Worm (Caenorhabditis elegans) whole organism, L3 larva: ENCODE results near the gene F23D12.7.

Experiments
- R02D3.7 ChIP-seq: fragments of 150-350 bp; optimal IDR thresholded peaks from 2 replicates; lab custom pipeline; 2014; ENCODE audit warnings: missing biosample characterization, missing genetic modification characterization
- aly-2 ChIP-seq: fragments of 150-350 bp; optimal IDR thresholded peaks from 2 replicates; lab custom pipeline; 2014; ENCODE audit warnings: missing biosample characterization, missing genetic modification characterization
- ama-1 ChIP-seq: fragments of 150-350 bp; optimal IDR thresholded peaks from 2 replicates; lab custom pipeline; 2018
- ceh-28 ChIP-seq: fragments of 150-350 bp; optimal IDR thresholded peaks from 2 replicates; lab custom pipeline; 2014; ENCODE audit warnings: missing biosample characterization, missing genetic modification reagents, missing genetic modification characterization
- ceh-82 ChIP-seq: fragments of 150-350 bp; optimal IDR thresholded peaks from 2 replicates; lab custom pipeline; 2014; ENCODE audit warnings: missing biosample characterization, missing genetic modification characterization
- daf-12 ChIP-seq: fragments of 150-350 bp; optimal IDR thresholded peaks from 2 replicates; lab custom pipeline; 2014; ENCODE audit warnings: missing biosample characterization, missing genetic modification reagents, missing genetic modification characterization
- egl-27 ChIP-seq: sonication (generic microtip); optimal IDR thresholded peaks from 4 replicates; lab custom pipeline; 2017; ENCODE audit warnings: missing biosample characterization, missing genetic modification reagents, missing genetic modification characterization
- egl-5 ChIP-seq: fragments of 150-350 bp; optimal IDR thresholded peaks from 2 replicates; lab custom pipeline; 2017; ENCODE audit warnings: missing biosample characterization, missing genetic modification reagents, missing genetic modification characterization, inconsistent platforms
- elt-1 ChIP-seq: fragments of 150-350 bp; optimal IDR thresholded peaks from 2 replicates; lab custom pipeline; 2014; ENCODE audit warnings: missing biosample characterization, missing genetic modification characterization
- elt-2 ChIP-seq: sonication (generic microtip); optimal IDR thresholded peaks from 2 replicates; lab custom pipeline; 2016; ENCODE audit warnings: missing genetic modification reagents, mild to moderate bottlenecking, missing genetic modification characterization, missing compliant biosample characterization
- eor-1 ChIP-seq, 2 experiments: fragments of 150-350 bp; optimal IDR thresholded peaks; 2 replicates each; lab custom pipeline; 2014 to 2018; ENCODE audit warnings: missing biosample characterization in 2 of 2, missing genetic modification characterization in 2 of 2
- fkh-10 ChIP-seq: sonication (generic microtip); optimal IDR thresholded peaks from 2 replicates; lab custom pipeline; 2017; ENCODE audit warnings: missing biosample characterization, missing genetic modification reagents, missing genetic modification characterization
- fkh-2 ChIP-seq: fragments of 150-350 bp; optimal IDR thresholded peaks from 2 replicates; lab custom pipeline; 2014; ENCODE audit warnings: missing biosample characterization, missing genetic modification reagents, missing genetic modification characterization
- fos-1 ChIP-seq: fragments of 150-350 bp; optimal IDR thresholded peaks from 2 replicates; lab custom pipeline; 2014; ENCODE audit warnings: missing biosample characterization, missing genetic modification characterization
- hmg-11 ChIP-seq: sonication (generic microtip); optimal IDR thresholded peaks from 2 replicates; lab custom pipeline; 2016; ENCODE audit warnings: missing genetic modification characterization, missing compliant biosample characterization
- jun-1 ChIP-seq: fragments of 150-350 bp; optimal IDR thresholded peaks from 2 replicates; lab custom pipeline; 2014; ENCODE audit warnings: missing biosample characterization, missing genetic modification reagents, missing genetic modification characterization
- lin-39 ChIP-seq: fragments of 150-350 bp; optimal IDR thresholded peaks from 2 replicates; lab custom pipeline; 2018; ENCODE audit warnings: missing biosample characterization, missing genetic modification reagents, missing genetic modification characterization
- lsy-12 ChIP-seq: sonication (generic microtip); optimal IDR thresholded peaks from 2 replicates; lab custom pipeline; 2016; ENCODE audit warnings: mild to moderate bottlenecking, missing genetic modification characterization, missing compliant biosample characterization
- nhr-12 ChIP-seq: fragments of 150-350 bp; optimal IDR thresholded peaks from 2 replicates; lab custom pipeline; 2014; ENCODE audit warnings: missing biosample characterization, missing genetic modification characterization
- nhr-23 ChIP-seq: fragments of 150-350 bp; optimal IDR thresholded peaks from 2 replicates; lab custom pipeline; 2014; ENCODE audit warnings: missing biosample characterization, missing genetic modification reagents, missing genetic modification characterization
- nhr-237 ChIP-seq: fragments of 150-350 bp; optimal IDR thresholded peaks from 2 replicates; lab custom pipeline; 2014; ENCODE audit warnings: missing biosample characterization, missing genetic modification characterization
- nhr-28 ChIP-seq: fragments of 150-350 bp; optimal IDR thresholded peaks from 2 replicates; lab custom pipeline; 2014; ENCODE audit warnings: missing biosample characterization, missing genetic modification characterization
- nhr-43 ChIP-seq: sonication (generic microtip); optimal IDR thresholded peaks from 2 replicates; lab custom pipeline; 2016; ENCODE audit warnings: mild to moderate bottlenecking, missing genetic modification characterization, missing compliant biosample characterization; ENCODE audit not compliant: poor library complexity, severe bottlenecking
- nhr-67 ChIP-seq: fragments of 150-350 bp; optimal IDR thresholded peaks from 2 replicates; lab custom pipeline; 2014; ENCODE audit warnings: missing biosample characterization, missing genetic modification characterization
- nhr-76 ChIP-seq: fragments of 150-350 bp; sonication (generic microtip); optimal IDR thresholded peaks from 5 replicates; lab custom pipeline; 2014; ENCODE audit warnings: missing biosample characterization, missing genetic modification characterization
- nhr-77 ChIP-seq: fragments of 150-350 bp; optimal IDR thresholded peaks from 2 replicates; lab custom pipeline; 2014; ENCODE audit warnings: missing biosample characterization, missing genetic modification characterization
- pha-4 ChIP-seq: fragments of 150-350 bp; optimal IDR thresholded peaks from 2 replicates; lab custom pipeline; 2014; ENCODE audit warnings: missing biosample characterization, missing genetic modification reagents, missing genetic modification characterization
- pqm-1 ChIP-seq: fragments of 150-350 bp; optimal IDR thresholded peaks from 2 replicates; lab custom pipeline; 2017; ENCODE audit warnings: missing biosample characterization, missing genetic modification characterization, inconsistent platforms
- sea-2 ChIP-seq: fragments of 150-350 bp; sonication (generic microtip); optimal IDR thresholded peaks from 4 replicates; lab custom pipeline; 2014; ENCODE audit warnings: missing biosample characterization, missing genetic modification reagents, missing genetic modification characterization
- skn-1 ChIP-seq: fragments of 150-350 bp; optimal IDR thresholded peaks from 2 replicates; lab custom pipeline; 2014; ENCODE audit warnings: missing biosample characterization, missing genetic modification characterization
- snpc-4 ChIP-seq: fragments of 150-350 bp; optimal IDR thresholded peaks from 2 replicates; lab custom pipeline; 2014; ENCODE audit warnings: missing biosample characterization, missing genetic modification characterization
- unc-39 ChIP-seq: sonication (generic microtip); optimal IDR thresholded peaks from 4 replicates; lab custom pipeline; 2017; ENCODE audit warnings: missing biosample characterization, missing genetic modification characterization
- zag-1 ChIP-seq: fragments of 150-350 bp; optimal IDR thresholded peaks from 2 replicates; lab custom pipeline; 2014; ENCODE audit warnings: missing biosample characterization, missing genetic modification characterization
- ztf-11 ChIP-seq: fragments of 150-350 bp; optimal IDR thresholded peaks from 2 replicates; lab custom pipeline; 2014; ENCODE audit warnings: missing biosample characterization, missing genetic modification characterization
- ztf-4 ChIP-seq: fragments of 150-350 bp; optimal IDR thresholded peaks from 2 replicates; lab custom pipeline; 2014; ENCODE audit warnings: missing biosample characterization, missing genetic modification characterization

F23D12.7 gene

DNA sequence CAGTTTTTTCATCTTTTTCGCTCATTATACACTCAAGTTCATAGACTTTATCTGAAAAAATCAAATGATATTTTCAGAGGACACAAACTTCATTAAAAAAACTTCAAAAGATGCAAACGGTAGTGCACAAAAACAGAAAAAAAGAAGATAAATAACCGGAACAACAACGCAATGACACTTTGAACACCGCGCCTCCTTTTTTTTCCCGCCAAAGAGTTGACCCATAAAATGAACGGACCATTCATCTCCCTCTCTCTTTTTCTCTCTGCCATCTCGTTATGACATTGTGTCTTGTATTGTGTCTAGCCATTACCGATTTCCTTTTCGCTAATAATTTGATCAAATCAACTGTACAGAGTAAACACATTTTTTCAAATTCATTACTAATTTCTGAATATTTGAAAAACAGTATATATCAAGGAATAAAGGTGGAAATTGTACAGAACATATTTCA, 32.1 kb downstream of the F23D12.7 start, which contains the start of gene F23D12.2:
Gene F23D12.2, minus strand, starts transcription at position 51 of the 454 bp plus-strand sequence.
- TF ChIP-seq skn-1 (tag; lab: Kevin White, UChicago): no peak
- TF ChIP-seq nhr-43 (tag; lab: Kevin White, UChicago): no peak
- TF ChIP-seq ama-1 (lab: Kevin White, UChicago): no peak
- no peak for TF ChIP-seq ztf-4 (tag; lab: Kevin White, UChicago)
- TF ChIP-seq lsy-12: no peak
- TF ChIP-seq nhr-23 (tag; lab: Kevin White, UChicago): no peak
- no peak for TF ChIP-seq nhr-77
- no peak for TF ChIP-seq nhr-12 (tag; lab: Kevin White, UChicago)
- TF ChIP-seq nhr-237 (tag; lab: Kevin White, UChicago): no peak
- TF ChIP-seq aly-2 (tag; lab: Kevin White, UChicago): no peak
- TF ChIP-seq fkh-2 (tag; lab: Kevin White, UChicago): no peak
- TF ChIP-seq R02D3.7 (tag; lab: Kevin White, UChicago): no peak
- no peak for TF ChIP-seq elt-1 (tag; lab: Kevin White, UChicago)
- no peak for TF ChIP-seq zag-1 (tag; lab: Kevin White, UChicago)
- no peak for TF ChIP-seq fkh-10 (GFP tag; lab: Kevin White, UChicago)
- TF ChIP-seq ceh-82: no peak
- no peak for TF ChIP-seq nhr-28
- TF ChIP-seq eor-1 (tag; optimal IDR thresholded peaks at IDR 0.05; lab: Kevin White, UChicago): no peak
- no peak for TF ChIP-seq pqm-1

DNA sequence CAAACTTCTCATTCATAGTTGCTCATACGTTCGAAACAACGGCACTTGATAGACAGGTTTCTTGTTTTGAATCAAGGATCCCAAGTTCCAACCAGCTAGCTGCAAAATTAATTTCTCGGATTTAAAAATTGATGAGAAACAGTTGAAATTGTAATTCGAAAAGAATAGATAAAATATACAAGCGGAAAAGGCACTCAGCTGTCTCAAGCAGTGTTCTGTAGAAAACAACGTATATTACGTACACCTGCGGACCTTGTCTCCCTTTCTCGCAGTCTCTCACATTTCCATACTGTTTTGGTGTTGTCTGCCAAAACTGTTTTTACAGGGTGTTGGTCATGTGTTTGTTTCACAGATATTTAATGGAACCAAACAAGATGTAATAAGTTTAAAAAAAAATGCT, 38.0 kb downstream of the F23D12.7 start, which contains the start of gene F23D12.10:
Gene F23D12.10, minus strand, starts transcription at position 101 of the 400 bp plus-strand sequence.
- TF ChIP-seq fkh-2 (tag; lab: Kevin White, UChicago): no peak
- no peak for TF ChIP-seq egl-5 (tag; lab: Kevin White, UChicago)
- TF ChIP-seq nhr-43 (tag; lab: Kevin White, UChicago): no peak
- TF ChIP-seq sea-2 (GFP tag; lab: Kevin White, UChicago): no peak
- TF ChIP-seq nhr-237 (tag; lab: Kevin White, UChicago): no peak
- no peak for TF ChIP-seq lin-39 (tag; lab: Kevin White, UChicago)
- no peak for TF ChIP-seq jun-1 (tag; lab: Kevin White, UChicago)
- TF ChIP-seq elt-2 (tag; lab: Kevin White, UChicago): no peak
- TF ChIP-seq ceh-82: no peak
- no peak for TF ChIP-seq nhr-23 (tag; lab: Kevin White, UChicago)
- no peak for TF ChIP-seq aly-2 (tag; lab: Kevin White, UChicago)
- TF ChIP-seq nhr-67 (tag; lab: Kevin White, UChicago): no peak
- TF ChIP-seq ztf-11 (tag; lab: Kevin White, UChicago): no peak
- no peak for TF ChIP-seq pha-4 (tag; lab: Kevin White, UChicago)
- TF ChIP-seq hmg-11: no peak
- TF ChIP-seq elt-1 (tag; lab: Kevin White, UChicago): no peak
- TF ChIP-seq snpc-4: no peak
- TF ChIP-seq egl-27 (tag; lab: Kevin White, UChicago): no peak

DNA sequence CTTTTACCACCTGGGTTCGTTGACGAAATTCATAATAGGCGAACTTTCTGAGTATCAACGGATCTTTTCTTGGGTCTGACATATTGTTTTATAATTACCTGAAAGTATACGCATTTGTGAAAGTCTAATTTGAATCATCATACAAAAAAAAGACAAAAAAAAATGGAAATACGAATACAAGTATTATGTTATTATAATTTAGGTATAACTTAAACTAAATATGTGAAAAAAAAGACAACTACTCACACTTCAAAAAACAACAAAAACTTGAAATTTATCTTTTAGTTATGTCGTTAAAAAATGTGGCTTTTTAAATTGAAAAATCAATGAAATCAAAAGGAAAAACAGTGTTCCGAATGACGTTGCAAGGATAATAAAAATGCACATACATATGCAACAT, 40.9 kb downstream of the F23D12.7 start, which contains the start of gene fbxa-179:
Gene fbxa-179, minus strand, starts transcription at position 101 of the 400 bp plus-strand sequence.
- no peak for TF ChIP-seq egl-5 (tag; lab: Kevin White, UChicago)
- no peak for TF ChIP-seq elt-1 (tag; lab: Kevin White, UChicago)
- TF ChIP-seq nhr-67 (tag; lab: Kevin White, UChicago): no peak
- no peak for TF ChIP-seq pha-4 (tag; lab: Kevin White, UChicago)
- TF ChIP-seq sea-2 (GFP tag; lab: Kevin White, UChicago): no peak
- TF ChIP-seq daf-12 (tag; lab: Kevin White, UChicago): no peak
- no peak for TF ChIP-seq lin-39 (tag; lab: Kevin White, UChicago)
- TF ChIP-seq R02D3.7 (tag; lab: Kevin White, UChicago): no peak
- TF ChIP-seq nhr-76 (tag; lab: Kevin White, UChicago): no peak
- no peak for TF ChIP-seq ama-1 (lab: Kevin White, UChicago)
- TF ChIP-seq aly-2 (tag; lab: Kevin White, UChicago): no peak
- TF ChIP-seq, all 47 proteins: peak for 0

DNA sequence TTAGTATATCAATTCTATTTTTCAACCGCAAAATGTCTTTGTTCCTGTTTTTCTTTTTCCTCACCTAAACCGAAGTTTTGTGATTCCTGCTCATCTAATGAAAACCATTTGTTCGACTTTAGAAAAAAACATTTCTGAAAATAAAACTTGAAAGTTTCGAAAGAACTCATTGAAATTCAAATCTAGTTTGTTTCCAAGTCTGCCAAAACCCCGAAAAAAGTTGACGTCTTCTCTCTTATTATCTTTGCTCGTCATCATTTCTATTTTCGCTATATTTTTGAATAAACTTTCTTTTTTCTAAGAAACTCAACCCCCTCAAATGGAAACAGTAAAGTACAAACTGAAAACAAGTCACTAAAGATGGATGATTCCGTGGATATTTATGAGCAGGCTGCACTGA, 47.8 kb downstream of the F23D12.7 start, which contains the start of gene frpr-17:
Gene frpr-17, plus strand, starts transcription at position 301 of the 400 bp plus-strand sequence.
- TF ChIP-seq ceh-82 (no peak), fos-1 (tag; lab: Kevin White, UChicago) (no peak), R02D3.7 (tag; lab: Kevin White, UChicago) (no peak), jun-1 (tag; lab: Kevin White, UChicago) (no peak), ceh-28 (tag; lab: Kevin White, UChicago) (no peak), nhr-76 (tag; lab: Kevin White, UChicago) (no peak), unc-39 (tag; lab: Kevin White, UChicago) (no peak), nhr-67 (tag; lab: Kevin White, UChicago) (no peak)
- TF ChIP-seq, all 47 proteins: peak for 0
